Worm (Caenorhabditis elegans) whole organism, L1 larva: ENCODE data around the gene oac-51.

ENCODE experiments used
- C04F5.9 ChIP-seq: sonication (generic microtip); optimal IDR thresholded peaks from 2 replicates; lab custom pipeline; 2016; ENCODE audit warnings: missing genetic modification characterization, missing compliant biosample characterization
- F16B12.6 ChIP-seq: fragments of 150-350 bp; optimal IDR thresholded peaks from 2 replicates; lab custom pipeline; 2014; ENCODE audit warnings: missing biosample characterization, missing genetic modification characterization
- aha-1 ChIP-seq: fragments of 150-350 bp; optimal IDR thresholded peaks from 2 replicates; lab custom pipeline; 2014; ENCODE audit warnings: missing biosample characterization, missing genetic modification characterization
- alr-1 ChIP-seq: fragments of 200-800 bp; sonication (Bioruptor generic); optimal IDR thresholded peaks from 2 replicates; lab custom pipeline; 2018; ENCODE audit warnings: borderline replicate concordance, mild to moderate bottlenecking, missing genetic modification characterization, missing compliant biosample characterization
- aly-2 ChIP-seq: fragments of 150-350 bp; optimal IDR thresholded peaks from 2 replicates; lab custom pipeline; 2014; ENCODE audit warnings: missing biosample characterization, missing genetic modification characterization
- ama-1 ChIP-seq: fragments of 150-350 bp; optimal IDR thresholded peaks from 2 replicates; lab custom pipeline; 2014
- ceh-63 ChIP-seq: fragments of 200-800 bp; sonication (Bioruptor generic); optimal IDR thresholded peaks from 2 replicates; lab custom pipeline; 2018; ENCODE audit warnings: mild to moderate bottlenecking, missing genetic modification characterization, missing compliant biosample characterization
- ceh-82 ChIP-seq, 3 experiments: fragments of 150-350 bp in 1 of 3; sonication (generic microtip) in 2 of 3; optimal IDR thresholded peaks; 2 replicates each; lab custom pipeline; 2014 to 2017; ENCODE audit warnings: missing biosample characterization in 3 of 3, missing genetic modification characterization in 3 of 3
- ceh-88 ChIP-seq: fragments of 200-800 bp; sonication (Bioruptor generic); IDR thresholded peaks from 2 replicates; pipeline ENCODE4 v1.3.6; 2022; ENCODE audit warnings: missing genetic modification characterization, missing compliant biosample characterization
- ceh-90 ChIP-seq: sonication (generic microtip); optimal IDR thresholded peaks from 2 replicates; lab custom pipeline; 2016; ENCODE audit warnings: missing genetic modification characterization, missing compliant biosample characterization
- dpl-1 ChIP-seq, 3 experiments: fragments of 150-350 bp in 2 of 3; sonication (generic microtip) in 1 of 3; optimal IDR thresholded peaks; 2 replicates each; lab custom pipeline; 2014 to 2017; ENCODE audit warnings: missing biosample characterization in 3 of 3, missing genetic modification characterization in 3 of 3, missing genetic modification reagents in 3 of 3
- dsc-1 ChIP-seq: sonication (generic microtip); optimal IDR thresholded peaks from 2 replicates; lab custom pipeline; 2016; ENCODE audit warnings: mild to moderate bottlenecking, missing genetic modification characterization, missing compliant biosample characterization
- elt-2 ChIP-seq: sonication (generic microtip); optimal IDR thresholded peaks from 2 replicates; lab custom pipeline; 2016; ENCODE audit warnings: missing genetic modification characterization, mild to moderate bottlenecking, inconsistent platforms, missing compliant biosample characterization, missing genetic modification reagents
- elt-3 ChIP-seq, 6 experiments: fragments of 150-350 bp in 1 of 6; sonication (generic microtip); optimal IDR thresholded peaks; 2 replicates each; lab custom pipeline; 2017 to 2018; ENCODE audit warnings: missing biosample characterization in 6 of 6, missing genetic modification characterization in 6 of 6, inconsistent platforms in 1 of 6
- ets-5 ChIP-seq: fragments of 200-800 bp; sonication (Bioruptor generic); IDR thresholded peaks from 2 replicates; pipeline ENCODE4 v1.3.6; 2022; ENCODE audit warnings: missing genetic modification characterization, missing compliant biosample characterization
- fkh-10 ChIP-seq: sonication (generic microtip); optimal IDR thresholded peaks from 2 replicates; lab custom pipeline; 2017; ENCODE audit warnings: missing biosample characterization, missing genetic modification reagents, missing genetic modification characterization
- fkh-4 ChIP-seq: sonication (generic microtip); optimal IDR thresholded peaks from 2 replicates; lab custom pipeline; 2016; ENCODE audit warnings: missing compliant biosample characterization, missing genetic modification characterization, borderline replicate concordance
- fkh-8 ChIP-seq: sonication (generic microtip); optimal IDR thresholded peaks from 2 replicates; lab custom pipeline; 2016; ENCODE audit warnings: mild to moderate bottlenecking, missing genetic modification characterization, missing compliant biosample characterization
- fos-1 ChIP-seq: fragments of 150-350 bp; optimal IDR thresholded peaks from 2 replicates; lab custom pipeline; 2014; ENCODE audit warnings: missing biosample characterization, missing genetic modification characterization
- grh-1 ChIP-seq: fragments of 200-800 bp; sonication (Bioruptor generic); IDR thresholded peaks from 2 replicates; pipeline ENCODE4 v1.3.6; 2022; ENCODE audit warnings: missing genetic modification reagents, missing genetic modification characterization, missing compliant biosample characterization
- hlh-17 ChIP-seq: fragments of 200-800 bp; sonication (Bioruptor generic); optimal IDR thresholded peaks from 2 replicates; lab custom pipeline; 2018; ENCODE audit warnings: missing genetic modification characterization, mild to moderate bottlenecking, missing compliant biosample characterization, moderate library complexity, borderline replicate concordance
- isw-1 ChIP-seq: fragments of 200-800 bp; sonication (Bioruptor generic); IDR thresholded peaks from 2 replicates; pipeline ENCODE4 v1.3.6; 2022; ENCODE audit warnings: missing genetic modification characterization, missing compliant biosample characterization
- jun-1 ChIP-seq: fragments of 150-350 bp; optimal IDR thresholded peaks from 2 replicates; lab custom pipeline; 2014; ENCODE audit warnings: missing biosample characterization, missing genetic modification reagents, missing genetic modification characterization
- lin-13 ChIP-seq: fragments of 150-350 bp; optimal IDR thresholded peaks from 2 replicates; lab custom pipeline; 2014; ENCODE audit warnings: missing biosample characterization, missing genetic modification reagents, missing genetic modification characterization
- lin-14 ChIP-seq: fragments of 200-800 bp; sonication (Bioruptor generic); optimal IDR thresholded peaks from 2 replicates; lab custom pipeline; 2018; ENCODE audit warnings: mild to moderate bottlenecking, missing genetic modification characterization, moderate library complexity, missing compliant biosample characterization
- lin-35 ChIP-seq, 2 experiments: fragments of 150-350 bp; optimal IDR thresholded peaks; 2 replicates each; lab custom pipeline; 2014; ENCODE audit warnings: missing biosample characterization in 2 of 2, missing genetic modification characterization in 2 of 2, missing genetic modification reagents in 2 of 2
- lir-3 ChIP-seq: sonication (generic microtip); optimal IDR thresholded peaks from 2 replicates; lab custom pipeline; 2016; ENCODE audit warnings: mild to moderate bottlenecking, missing genetic modification characterization, moderate library complexity, missing compliant biosample characterization; ENCODE audit not compliant: poor library complexity
- mep-1 ChIP-seq: fragments of 150-350 bp; optimal IDR thresholded peaks from 2 replicates; lab custom pipeline; 2014; ENCODE audit warnings: missing biosample characterization, missing genetic modification characterization
- nhr-19 ChIP-seq: fragments of 200-800 bp; sonication (Bioruptor generic); conservative IDR thresholded peaks from 2 replicates; pipeline ENCODE4 v1.3.6; 2022; ENCODE audit warnings: missing genetic modification characterization, missing compliant biosample characterization
- nhr-28 ChIP-seq: fragments of 150-350 bp; optimal IDR thresholded peaks from 2 replicates; lab custom pipeline; 2014; ENCODE audit warnings: missing biosample characterization, missing genetic modification characterization
- nhr-71 ChIP-seq: sonication (generic microtip); optimal IDR thresholded peaks from 2 replicates; lab custom pipeline; 2016; ENCODE audit warnings: mild to moderate bottlenecking, missing genetic modification characterization, moderate library complexity, missing compliant biosample characterization
- nhr-76 ChIP-seq: sonication (generic microtip); optimal IDR thresholded peaks from 2 replicates; lab custom pipeline; 2017; ENCODE audit warnings: missing biosample characterization, missing genetic modification characterization
- nhr-84 ChIP-seq: sonication (generic microtip); optimal IDR thresholded peaks from 2 replicates; lab custom pipeline; 2017; ENCODE audit warnings: missing biosample characterization, missing genetic modification characterization
- pag-3 ChIP-seq: sonication (generic microtip); optimal IDR thresholded peaks from 2 replicates; lab custom pipeline; 2017; ENCODE audit warnings: missing genetic modification characterization, mild to moderate bottlenecking, missing compliant biosample characterization, antibody characterized with exemption, borderline replicate concordance; ENCODE audit not compliant: insufficient read depth
- pqm-1 ChIP-seq: sonication (generic microtip); optimal IDR thresholded peaks from 3 replicates; lab custom pipeline; 2017; ENCODE audit warnings: missing biosample characterization, missing genetic modification characterization
- rnt-1 ChIP-seq: sonication (generic microtip); optimal IDR thresholded peaks from 2 replicates; lab custom pipeline; 2016; ENCODE audit warnings: mild to moderate bottlenecking, missing genetic modification characterization, moderate library complexity, missing compliant biosample characterization
- skn-1 ChIP-seq: fragments of 150-350 bp; optimal IDR thresholded peaks from 2 replicates; lab custom pipeline; 2014; ENCODE audit warnings: missing biosample characterization, missing genetic modification characterization
- snpc-4 ChIP-seq: fragments of 150-350 bp; optimal IDR thresholded peaks from 2 replicates; lab custom pipeline; 2014; ENCODE audit warnings: missing biosample characterization, missing genetic modification characterization
- snu-23 ChIP-seq: sonication (generic microtip); optimal IDR thresholded peaks from 2 replicates; lab custom pipeline; 2016; ENCODE audit warnings: missing genetic modification characterization, missing compliant biosample characterization
- sox-4 ChIP-seq: sonication (generic microtip); optimal IDR thresholded peaks from 2 replicates; lab custom pipeline; 2016; ENCODE audit warnings: missing genetic modification characterization, missing compliant biosample characterization
- sptf-1 ChIP-seq: fragments of 150-350 bp; optimal IDR thresholded peaks from 2 replicates; lab custom pipeline; 2014; ENCODE audit warnings: missing biosample characterization, missing genetic modification characterization
- swsn-7 ChIP-seq: sonication (generic microtip); optimal IDR thresholded peaks from 2 replicates; lab custom pipeline; 2016; ENCODE audit warnings: missing genetic modification characterization, missing compliant biosample characterization
- tbx-2 ChIP-seq: sonication (generic microtip); optimal IDR thresholded peaks from 2 replicates; lab custom pipeline; 2016; ENCODE audit warnings: missing genetic modification characterization, missing compliant biosample characterization
- unc-130 ChIP-seq: fragments of 150-350 bp; optimal IDR thresholded peaks from 2 replicates; lab custom pipeline; 2017; ENCODE audit warnings: missing biosample characterization, missing genetic modification characterization, inconsistent platforms
- unc-30 ChIP-seq: sonication (generic microtip); optimal IDR thresholded peaks from 2 replicates; lab custom pipeline; 2017; ENCODE audit warnings: missing biosample characterization, missing genetic modification characterization
- unc-86 ChIP-seq: sonication (generic microtip); optimal IDR thresholded peaks from 2 replicates; lab custom pipeline; 2016; ENCODE audit warnings: missing genetic modification characterization, missing compliant biosample characterization
- unc-98 ChIP-seq: fragments of 200-800 bp; sonication (Bioruptor generic); IDR thresholded peaks from 2 replicates; pipeline ENCODE4 v1.3.6; 2022; ENCODE audit warnings: missing genetic modification characterization, missing compliant biosample characterization
- ztf-11 ChIP-seq, 2 experiments: sonication (generic microtip); optimal IDR thresholded peaks; 2 replicates each; lab custom pipeline; 2016 to 2017; ENCODE audit warnings: missing genetic modification characterization in 2 of 2, missing biosample characterization in 1 of 2, missing compliant biosample characterization in 1 of 2

oac-51 gene

DNA sequence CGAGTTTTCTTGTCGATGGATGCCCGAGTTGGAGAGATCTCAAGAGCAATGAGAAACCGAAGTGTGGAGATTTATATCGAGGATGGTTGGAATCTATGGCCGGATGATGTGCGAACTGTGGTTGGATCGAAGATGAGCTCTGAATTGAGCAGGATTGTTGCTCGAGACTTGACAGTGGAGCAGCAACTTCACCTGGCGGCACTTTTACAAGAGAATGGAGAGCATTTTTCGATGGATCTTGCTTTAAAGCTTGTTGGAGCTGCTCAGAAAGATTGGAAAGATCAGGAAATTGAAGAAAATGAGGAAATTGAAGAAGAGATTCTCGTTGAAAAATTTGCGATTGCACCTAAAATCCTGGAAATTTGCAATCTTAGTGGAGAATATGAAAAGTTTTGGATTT is 32.5 kb downstream of the oac-51 start:
- TF ChIP-seq unc-98 (GFP tag; lab: Robert Waterston, UW) (no peak), mep-1 (no peak), ceh-82 (tag; optimal IDR thresholded peaks at IDR 0.05; lab: Kevin White, UChicago) (no peak), lin-14 (GFP tag; lab: Kevin White, UChicago) (no peak), aly-2 (tag; lab: Kevin White, UChicago) (no peak), dpl-1 (GFP tag; optimal IDR thresholded peaks at IDR 0.05; lab: Kevin White, UChicago) (no peak), rnt-1 (tag; lab: Kevin White, UChicago) (no peak), jun-1 (no peak), elt-3 (tag; optimal IDR thresholded peaks at IDR 0.05; lab: Kevin White, UChicago) (no peak), nhr-71 (tag; lab: Kevin White, UChicago) (no peak), isw-1 (GFP tag; lab: Robert Waterston, UW) (no peak), fos-1 (no peak), fkh-4 (tag; lab: Kevin White, UChicago) (no peak)

DNA sequence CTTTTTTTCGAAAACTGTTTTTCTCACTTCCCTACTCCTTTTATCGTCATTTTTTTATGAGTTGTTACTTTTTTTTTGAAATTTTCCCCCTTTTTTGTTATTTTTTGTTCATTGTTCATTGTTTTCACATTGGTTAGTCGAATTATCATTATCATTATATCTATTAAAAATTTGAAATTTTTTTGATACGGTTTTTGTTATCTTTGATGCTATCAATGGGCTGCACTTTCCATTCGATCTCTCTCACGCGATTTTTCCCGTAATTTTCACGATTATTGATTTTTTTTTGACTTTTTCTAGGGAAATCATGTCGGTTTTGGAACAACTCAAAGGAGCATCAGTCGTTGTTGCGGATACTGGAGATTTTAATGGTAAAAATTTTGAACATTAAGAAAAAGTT is 49.8 kb downstream of the oac-51 start, which contains the start of gene tald-1:
Gene tald-1, plus strand, starts transcription at position 301 of the 400 bp plus-strand sequence.
- TF ChIP-seq elt-2 (tag; lab: Kevin White, UChicago) = peak; percentile 40
- no peak for TF ChIP-seq isw-1 (GFP tag; lab: Robert Waterston, UW)

DNA sequence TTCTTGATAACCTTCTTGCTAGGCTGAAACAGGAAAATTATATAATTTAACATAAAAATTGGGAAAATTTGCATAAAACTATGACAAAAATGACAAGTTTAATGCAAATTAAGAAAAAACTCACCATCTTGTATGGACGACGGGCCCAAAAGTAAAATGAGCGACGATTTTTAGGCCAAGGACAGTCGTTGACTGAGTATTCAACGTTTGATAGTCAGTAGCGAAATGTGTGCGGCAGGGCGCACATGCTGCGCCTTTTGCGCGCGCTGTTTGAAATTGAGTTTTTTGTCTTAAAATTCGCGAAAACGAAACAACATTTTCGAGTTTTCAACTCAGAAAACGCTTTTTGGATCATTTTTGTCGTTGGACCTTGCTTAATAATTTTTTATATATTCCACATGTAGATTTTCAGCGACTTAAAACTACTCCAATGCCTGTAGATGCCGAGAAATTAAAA is 53.9 kb downstream of the oac-51 start, which contains the start of the genes rpl-7A and set-21:
Gene rpl-7A, minus strand, starts transcription at position 153 of the 457 bp plus-strand sequence.
Gene set-21, plus strand, starts transcription at position 407 of the 457 bp plus-strand sequence.
- TF ChIP-seq lin-13 (GFP tag; lab: Kevin White, UChicago) (peak; percentile 78), ceh-63 (GFP tag; lab: Kevin White, UChicago) (peak; percentile 26), isw-1 (GFP tag; lab: Robert Waterston, UW) (peak; percentile 99), dpl-1 (GFP tag; optimal IDR thresholded peaks at IDR 0.05; lab: Kevin White, UChicago) (peak; percentile 94 to 95 (median 95)), pag-3 (tag; lab: Kevin White, UChicago) (no peak), ztf-11 (tag; optimal IDR thresholded peaks at IDR 0.05; lab: Kevin White, UChicago) (peak in 1 of 2 experiments; percentile 92), ets-5 (GFP tag; lab: Robert Waterston, UW) (no peak), unc-130 (tag; lab: Kevin White, UChicago) (peak; percentile 77), lin-35 (GFP tag; optimal IDR thresholded peaks at IDR 0.05; lab: Kevin White, UChicago) (peak; percentile 94 to 97), unc-86 (tag; lab: Kevin White, UChicago) (peak; percentile 95), F16B12.6 (tag; lab: Kevin White, UChicago) (peak; percentile 77), ceh-88 (GFP tag; lab: Robert Waterston, UW) (peak; percentile 95), C04F5.9 (tag; lab: Kevin White, UChicago) (peak; percentile 90), hlh-17 (GFP tag; lab: Kevin White, UChicago) (no peak), nhr-84 (tag; lab: Kevin White, UChicago) (no peak), fkh-10 (GFP tag; lab: Kevin White, UChicago) (peak; percentile 82), alr-1 (tag; lab: Kevin White, UChicago) (no peak), ceh-90 (tag; lab: Kevin White, UChicago) (peak; percentile 46), aha-1 (tag; lab: Kevin White, UChicago) (no peak), fkh-4 (tag; lab: Kevin White, UChicago) (peak; percentile 61), ama-1 (lab: Kevin White, UChicago) (no peak), pqm-1 (tag; lab: Kevin White, UChicago) (no peak), sox-4 (tag; lab: Kevin White, UChicago) (peak; percentile 77), grh-1 (GFP tag; lab: Robert Waterston, UW) (peak; percentile 99), nhr-28 (no peak), swsn-7 (peak; percentile 95), nhr-19 (peak; percentile 98), snu-23 (GFP tag; lab: Kevin White, UChicago) (peak; percentile 98), elt-3 (tag; optimal IDR thresholded peaks at IDR 0.05; lab: Kevin White, UChicago) (peak; percentile 20 to 85 (median 78)), skn-1 (tag; lab: Kevin White, UChicago) (peak; percentile 61), sptf-1 (tag; lab: Kevin White, UChicago) (no peak), fkh-8 (tag; lab: Kevin White, UChicago) (peak; percentile 98), unc-30 (no peak), lir-3 (tag; lab: Kevin White, UChicago) (peak; percentile 83), snpc-4 (peak; percentile 53), rnt-1 (tag; lab: Kevin White, UChicago) (peak; percentile 97), dsc-1 (peak; percentile 94), nhr-76 (tag; lab: Kevin White, UChicago) (no peak), jun-1 (peak; percentile 82), tbx-2 (tag; lab: Kevin White, UChicago) (peak; percentile 95)
